Worm (Caenorhabditis elegans): ENCODE data around the gene ZK1236.5.
A peak's percentile ranks its signal among the peaks of the same experiment; 100 is the strongest.

ZK1236.5 gene

ce11 chrIII:8449160-8449807 is 17.3 kb upstream of the ZK1236.5 start, which contains the start of gene mrpl-32 (continued):
- TF ChIP-seq pbrm-1 (GFP tag; IDR thresholded peaks at IDR 0.05) = 0 out of 2 replicates have a peak, but pooled peaks have one; percentile 19
- no peak for TF ChIP-seq lsy-27 (tag; optimal IDR thresholded peaks at IDR 0.05; ENCODE audit: borderline replicate concordance, insufficient read depth)
- no peak for TF ChIP-seq let-526 (GFP tag; IDR thresholded peaks at IDR 0.05)
- no peak for TF ChIP-seq lin-40 (tag; optimal IDR thresholded peaks at IDR 0.05)
- no peak for TF ChIP-seq nhr-120 (GFP tag; IDR thresholded peaks at IDR 0.05)
- TF ChIP-seq B0336.3 (GFP tag; IDR thresholded peaks at IDR 0.05) = peak; percentile 81
- TF ChIP-seq hmg-1.2 (GFP tag; IDR thresholded peaks at IDR 0.05) = peak; percentile 27; the same call in 1 of the 2 replicates
- no peak for TF ChIP-seq T26A5.8 (tag; optimal IDR thresholded peaks at IDR 0.05)
- TF ChIP-seq snpc-4 (GFP tag; optimal IDR thresholded peaks at IDR 0.05) = peak; percentile 46
- TF ChIP-seq snpc-4 (tag; optimal IDR thresholded peaks at IDR 0.05) = peak in 2 of 4 experiments; percentile 21 to 64
- peak; percentile 33; the same call in 1 of the 2 replicates for TF ChIP-seq F33H1.4 (GFP tag; IDR thresholded peaks at IDR 0.05)
- TF ChIP-seq Y56A3A.18 (GFP tag; IDR thresholded peaks at IDR 0.05) = peak; percentile 82; the same call in 1 of the 2 replicates
- TF ChIP-seq C17E4.6 (GFP tag; IDR thresholded peaks at IDR 0.05) = no peak
- no peak for TF ChIP-seq Y53F4B.3 (GFP tag; IDR thresholded peaks at IDR 0.05)
- TF ChIP-seq B0261.1 (tag; optimal IDR thresholded peaks at IDR 0.05) = peak; percentile 8
- TF ChIP-seq pha-4 (tag; optimal IDR thresholded peaks at IDR 0.05) = no peak
- peak; percentile 51 for TF ChIP-seq snpc-1.3 (tag; optimal IDR thresholded peaks at IDR 0.05; ENCODE audit: insufficient read depth)
- TF ChIP-seq lsl-1 (GFP tag; optimal IDR thresholded peaks at IDR 0.05) = peak; percentile 34
- TF ChIP-seq attf-3 (GFP tag; conservative IDR thresholded peaks at IDR 0.05) = 0 out of 2 replicates have a peak, but pooled peaks have one; percentile 33
- 0 out of 2 replicates have a peak, but pooled peaks have one; percentile 79 for TF ChIP-seq bed-1 (GFP tag; IDR thresholded peaks at IDR 0.05)
- TF ChIP-seq ZK185.1 (tag; optimal IDR thresholded peaks at IDR 0.05; ENCODE audit: poor library complexity, severe bottlenecking) = no peak
- TF ChIP-seq ceh-100 (GFP tag; IDR thresholded peaks at IDR 0.05) = 0 out of 2 replicates have a peak, but pooled peaks have one; percentile 22
- TF ChIP-seq ceh-91 (GFP tag; IDR thresholded peaks at IDR 0.05) = no peak
- peak; percentile 66 for TF ChIP-seq athp-1 (tag; optimal IDR thresholded peaks at IDR 0.05)
- peak; percentile 39 for TF ChIP-seq atf-7 (tag; optimal IDR thresholded peaks at IDR 0.05)
- no peak for TF ChIP-seq egl-18 (GFP tag; IDR thresholded peaks at IDR 0.05)
- TF ChIP-seq F57A8.1 (GFP tag; optimal IDR thresholded peaks at IDR 0.05) = no peak
- TF ChIP-seq cebp-1 (GFP tag; IDR thresholded peaks at IDR 0.05) = no peak
- TF ChIP-seq cebp-1 (tag; optimal IDR thresholded peaks at IDR 0.05) = peak; percentile 28
- TF ChIP-seq ekl-4 (GFP tag; IDR thresholded peaks at IDR 0.05) = peak; percentile 79
- TF ChIP-seq Y53G8AR.9 (GFP tag; conservative IDR thresholded peaks at IDR 0.05) = peak; percentile 76
- TF ChIP-seq rpc-1 (optimal IDR thresholded peaks at IDR 0.05) = peak; percentile 8
- TF ChIP-seq rpc-1 (tag; optimal IDR thresholded peaks at IDR 0.05) = no peak
- no peak for TF ChIP-seq hrde-1 (tag; optimal IDR thresholded peaks at IDR 0.05; ENCODE audit: borderline replicate concordance)
- TF ChIP-seq ceh-58 (GFP tag; IDR thresholded peaks at IDR 0.05) = 0 out of 2 replicates have a peak, but pooled peaks have one; percentile 11
- peak; percentile 12 for TF ChIP-seq dpff-1 (tag; optimal IDR thresholded peaks at IDR 0.05)
- TF ChIP-seq lin-35 (GFP tag; optimal IDR thresholded peaks at IDR 0.05) = peak in 1 of 3 experiments; percentile 13
- peak; percentile 68 for TF ChIP-seq madf-6 (GFP tag; IDR thresholded peaks at IDR 0.05)
- TF ChIP-seq F10E7.11 (tag; optimal IDR thresholded peaks at IDR 0.05) = peak; percentile 81
- TF ChIP-seq F49E8.2 (tag; optimal IDR thresholded peaks at IDR 0.05; ENCODE audit: insufficient read depth) = peak; percentile 51
- no peak for TF ChIP-seq D2030.7 (GFP tag; IDR thresholded peaks at IDR 0.05)
- TF ChIP-seq him-1 (tag; optimal IDR thresholded peaks at IDR 0.05) = no peak
- TF ChIP-seq rcor-1 (GFP tag; IDR thresholded peaks at IDR 0.05) = 0 out of 2 replicates have a peak, but pooled peaks have one; percentile 5
- TF ChIP-seq Y79H2A.3 (GFP tag; conservative IDR thresholded peaks at IDR 0.05) = 0 out of 2 replicates have a peak, but pooled peaks have one; percentile 19
- TF ChIP-seq lin-54 (GFP tag; optimal IDR thresholded peaks at IDR 0.05) = peak; percentile 62
- TF ChIP-seq chd-7 (tag; optimal IDR thresholded peaks at IDR 0.05) = peak; percentile 33

Data from whole organism, young adult.